Worm (Caenorhabditis elegans) whole organism, L1 larva: ENCODE results near the gene C42D8.9.

Experiments used
- C04F5.9 ChIP-seq: sonication (generic microtip); optimal IDR thresholded peaks from 2 replicates; lab custom pipeline; 2016; ENCODE audit warnings: missing genetic modification characterization, missing compliant biosample characterization
- F16B12.6 ChIP-seq: fragments of 150-350 bp; optimal IDR thresholded peaks from 2 replicates; lab custom pipeline; 2014; ENCODE audit warnings: missing biosample characterization, missing genetic modification characterization
- aha-1 ChIP-seq: fragments of 150-350 bp; optimal IDR thresholded peaks from 2 replicates; lab custom pipeline; 2014; ENCODE audit warnings: missing biosample characterization, missing genetic modification characterization
- alr-1 ChIP-seq: fragments of 200-800 bp; sonication (Bioruptor generic); optimal IDR thresholded peaks from 2 replicates; lab custom pipeline; 2018; ENCODE audit warnings: borderline replicate concordance, mild to moderate bottlenecking, missing genetic modification characterization, missing compliant biosample characterization
- aly-2 ChIP-seq: fragments of 150-350 bp; optimal IDR thresholded peaks from 2 replicates; lab custom pipeline; 2014; ENCODE audit warnings: missing biosample characterization, missing genetic modification characterization
- ceh-8 ChIP-seq: fragments of 200-800 bp; sonication (Bioruptor generic); optimal IDR thresholded peaks from 2 replicates; lab custom pipeline; 2018; ENCODE audit warnings: mild to moderate bottlenecking, missing genetic modification characterization, moderate library complexity, missing compliant biosample characterization
- ceh-88 ChIP-seq: fragments of 200-800 bp; sonication (Bioruptor generic); IDR thresholded peaks from 2 replicates; pipeline ENCODE4 v1.3.6; 2022; ENCODE audit warnings: missing genetic modification characterization, missing compliant biosample characterization
- ces-1 ChIP-seq: fragments of 150-350 bp; optimal IDR thresholded peaks from 2 replicates; lab custom pipeline; 2014; ENCODE audit warnings: missing biosample characterization, missing genetic modification reagents, missing genetic modification characterization
- dpl-1 ChIP-seq, 3 experiments: fragments of 150-350 bp in 2 of 3; sonication (generic microtip) in 1 of 3; optimal IDR thresholded peaks; 2 replicates each; lab custom pipeline; 2014 to 2017; ENCODE audit warnings: missing biosample characterization in 3 of 3, missing genetic modification characterization in 3 of 3, missing genetic modification reagents in 3 of 3
- efl-1 ChIP-seq, 4 experiments: fragments of 150-350 bp; optimal IDR thresholded peaks in 3 of 4; peaks in 1 of 4; 1 replicate in 1 of 4; 2 replicates in 3 of 4; lab custom pipeline; 2014; ENCODE audit warnings: missing biosample characterization in 2 of 4, missing genetic modification characterization in 2 of 4, missing genetic modification reagents in 2 of 4
- efl-3 ChIP-seq: fragments of 200-800 bp; sonication (Bioruptor generic); optimal IDR thresholded peaks from 2 replicates; lab custom pipeline; 2018; ENCODE audit warnings: mild to moderate bottlenecking, missing genetic modification characterization, missing compliant biosample characterization
- egl-13 ChIP-seq: sonication (generic microtip); optimal IDR thresholded peaks from 2 replicates; lab custom pipeline; 2016; ENCODE audit warnings: missing genotype, missing genetic modification reagents, missing genetic modification characterization, missing compliant biosample characterization
- egl-27 ChIP-seq, 2 experiments: fragments of 150-350 bp in 1 of 2; sonication (generic microtip); optimal IDR thresholded peaks; 3 replicates each; lab custom pipeline; 2017 to 2018; ENCODE audit warnings: missing biosample characterization in 2 of 2, missing genetic modification characterization in 2 of 2, missing genetic modification reagents in 2 of 2
- fkh-8 ChIP-seq: sonication (generic microtip); optimal IDR thresholded peaks from 2 replicates; lab custom pipeline; 2016; ENCODE audit warnings: mild to moderate bottlenecking, missing genetic modification characterization, missing compliant biosample characterization
- fos-1 ChIP-seq: fragments of 150-350 bp; optimal IDR thresholded peaks from 2 replicates; lab custom pipeline; 2014; ENCODE audit warnings: missing biosample characterization, missing genetic modification characterization
- hpl-2 ChIP-seq: fragments of 150-350 bp; optimal IDR thresholded peaks from 2 replicates; lab custom pipeline; 2014; ENCODE audit warnings: missing biosample characterization, missing genetic modification reagents, missing genetic modification characterization
- irx-1 ChIP-seq: sonication (generic microtip); optimal IDR thresholded peaks from 2 replicates; lab custom pipeline; 2016; ENCODE audit warnings: missing genetic modification characterization, missing compliant biosample characterization
- jun-1 ChIP-seq: fragments of 150-350 bp; optimal IDR thresholded peaks from 2 replicates; lab custom pipeline; 2014; ENCODE audit warnings: missing biosample characterization, missing genetic modification reagents, missing genetic modification characterization
- lin-14 ChIP-seq: fragments of 200-800 bp; sonication (Bioruptor generic); optimal IDR thresholded peaks from 2 replicates; lab custom pipeline; 2018; ENCODE audit warnings: mild to moderate bottlenecking, missing genetic modification characterization, moderate library complexity, missing compliant biosample characterization
- lin-15B ChIP-seq: fragments of 150-350 bp; sonication (generic microtip); optimal IDR thresholded peaks from 3 replicates; lab custom pipeline; 2014; ENCODE audit warnings: missing biosample characterization, missing genetic modification characterization
- lin-35 ChIP-seq, 2 experiments: fragments of 150-350 bp; optimal IDR thresholded peaks; 2 replicates each; lab custom pipeline; 2014; ENCODE audit warnings: missing biosample characterization in 2 of 2, missing genetic modification characterization in 2 of 2, missing genetic modification reagents in 2 of 2
- lin-39 ChIP-seq: fragments of 150-350 bp; optimal IDR thresholded peaks from 2 replicates; lab custom pipeline; 2014; ENCODE audit warnings: missing biosample characterization, missing genetic modification reagents, missing genetic modification characterization
- lsy-2 ChIP-seq, 2 experiments: fragments of 150-350 bp; optimal IDR thresholded peaks; 2 replicates each; lab custom pipeline; 2014; ENCODE audit warnings: missing biosample characterization in 2 of 2, missing genetic modification characterization in 2 of 2
- mab-9 ChIP-seq: fragments of 200-800 bp; sonication (Bioruptor generic); IDR thresholded peaks from 2 replicates; pipeline ENCODE4 v1.3.6; 2022; ENCODE audit warnings: missing genetic modification reagents, missing genetic modification characterization, missing compliant biosample characterization
- mef-2 ChIP-seq: fragments of 150-350 bp; optimal IDR thresholded peaks from 2 replicates; lab custom pipeline; 2014; ENCODE audit warnings: missing biosample characterization, missing genetic modification characterization
- nhr-11 ChIP-seq: fragments of 150-350 bp; optimal IDR thresholded peaks from 2 replicates; lab custom pipeline; 2014; ENCODE audit warnings: missing biosample characterization, missing genetic modification characterization
- nhr-19 ChIP-seq: fragments of 200-800 bp; sonication (Bioruptor generic); conservative IDR thresholded peaks from 2 replicates; pipeline ENCODE4 v1.3.6; 2022; ENCODE audit warnings: missing genetic modification characterization, missing compliant biosample characterization
- nhr-237 ChIP-seq: fragments of 150-350 bp; optimal IDR thresholded peaks from 2 replicates; lab custom pipeline; 2014; ENCODE audit warnings: missing biosample characterization, missing genetic modification characterization
- nhr-28 ChIP-seq: fragments of 150-350 bp; optimal IDR thresholded peaks from 2 replicates; lab custom pipeline; 2014; ENCODE audit warnings: missing biosample characterization, missing genetic modification characterization
- nhr-71 ChIP-seq: sonication (generic microtip); optimal IDR thresholded peaks from 2 replicates; lab custom pipeline; 2016; ENCODE audit warnings: mild to moderate bottlenecking, missing genetic modification characterization, moderate library complexity, missing compliant biosample characterization
- nhr-77 ChIP-seq: fragments of 150-350 bp; optimal IDR thresholded peaks from 2 replicates; lab custom pipeline; 2014; ENCODE audit warnings: missing biosample characterization, missing genetic modification characterization
- nhr-84 ChIP-seq: sonication (generic microtip); optimal IDR thresholded peaks from 2 replicates; lab custom pipeline; 2017; ENCODE audit warnings: missing biosample characterization, missing genetic modification characterization
- nhr-85 ChIP-seq: sonication (generic microtip); peaks from one replicate; lab custom pipeline; 2016; ENCODE audit warnings: missing genetic modification characterization, inconsistent platforms, missing compliant biosample characterization
- nhr-90 ChIP-seq: sonication (generic microtip); optimal IDR thresholded peaks from 2 replicates; lab custom pipeline; 2016; ENCODE audit warnings: mild to moderate bottlenecking, missing genetic modification characterization, missing compliant biosample characterization; ENCODE audit not compliant: poor library complexity
- pqm-1 ChIP-seq: sonication (generic microtip); optimal IDR thresholded peaks from 3 replicates; lab custom pipeline; 2017; ENCODE audit warnings: missing biosample characterization, missing genetic modification characterization
- rnt-1 ChIP-seq: sonication (generic microtip); optimal IDR thresholded peaks from 2 replicates; lab custom pipeline; 2016; ENCODE audit warnings: mild to moderate bottlenecking, missing genetic modification characterization, moderate library complexity, missing compliant biosample characterization
- sup-37 ChIP-seq: fragments of 200-800 bp; sonication (Bioruptor generic); optimal IDR thresholded peaks from 2 replicates; lab custom pipeline; 2018; ENCODE audit warnings: mild to moderate bottlenecking, missing genetic modification characterization, missing compliant biosample characterization
- swsn-7 ChIP-seq: sonication (generic microtip); optimal IDR thresholded peaks from 2 replicates; lab custom pipeline; 2016; ENCODE audit warnings: missing genetic modification characterization, missing compliant biosample characterization
- tbx-2 ChIP-seq: sonication (generic microtip); optimal IDR thresholded peaks from 2 replicates; lab custom pipeline; 2016; ENCODE audit warnings: missing genetic modification characterization, missing compliant biosample characterization
- tlp-1 ChIP-seq: fragments of 150-350 bp; optimal IDR thresholded peaks from 2 replicates; lab custom pipeline; 2014; ENCODE audit warnings: missing biosample characterization, missing genetic modification characterization
- unc-130 ChIP-seq: fragments of 150-350 bp; optimal IDR thresholded peaks from 2 replicates; lab custom pipeline; 2017; ENCODE audit warnings: missing biosample characterization, missing genetic modification characterization, inconsistent platforms
- unc-30 ChIP-seq: sonication (generic microtip); optimal IDR thresholded peaks from 2 replicates; lab custom pipeline; 2017; ENCODE audit warnings: missing biosample characterization, missing genetic modification characterization
- unc-86 ChIP-seq: sonication (generic microtip); optimal IDR thresholded peaks from 2 replicates; lab custom pipeline; 2016; ENCODE audit warnings: missing genetic modification characterization, missing compliant biosample characterization
- unc-98 ChIP-seq: fragments of 200-800 bp; sonication (Bioruptor generic); IDR thresholded peaks from 2 replicates; pipeline ENCODE4 v1.3.6; 2022; ENCODE audit warnings: missing genetic modification characterization, missing compliant biosample characterization
- vab-15 ChIP-seq: sonication (generic microtip); optimal IDR thresholded peaks from 2 replicates; lab custom pipeline; 2017; ENCODE audit warnings: missing genotype, mild to moderate bottlenecking, missing genetic modification characterization, missing compliant biosample characterization
- xbp-1 ChIP-seq: sonication (generic microtip); optimal IDR thresholded peaks from 2 replicates; lab custom pipeline; 2016; ENCODE audit warnings: missing genetic modification characterization, missing compliant biosample characterization
- zag-1 ChIP-seq: fragments of 150-350 bp; optimal IDR thresholded peaks from 2 replicates; lab custom pipeline; 2014; ENCODE audit warnings: missing biosample characterization, missing genetic modification characterization
- ztf-11 ChIP-seq, 2 experiments: sonication (generic microtip); optimal IDR thresholded peaks; 2 replicates each; lab custom pipeline; 2016 to 2017; ENCODE audit warnings: missing genetic modification characterization in 2 of 2, missing biosample characterization in 1 of 2, missing compliant biosample characterization in 1 of 2
- ztf-4 ChIP-seq: fragments of 150-350 bp; optimal IDR thresholded peaks from 2 replicates; lab custom pipeline; 2014; ENCODE audit warnings: missing biosample characterization, missing genetic modification characterization

The C42D8.9 gene

ce11 chrX:5066570-5066969 is 40.3 kb downstream of the C42D8.9 start:
- TF ChIP-seq mef-2 (no peak), xbp-1 (no peak), unc-86 (tag; lab: Kevin White, UChicago) (no peak), efl-1 (optimal IDR thresholded peaks at IDR 0.05; lab: Kevin White, UChicago) (no peak), efl-1 (GFP tag; optimal IDR thresholded peaks at IDR 0.05 in 1 of 2; lab: Kevin White, UChicago) (peak in 1 of 2 experiments; percentile 79)

DNA sequence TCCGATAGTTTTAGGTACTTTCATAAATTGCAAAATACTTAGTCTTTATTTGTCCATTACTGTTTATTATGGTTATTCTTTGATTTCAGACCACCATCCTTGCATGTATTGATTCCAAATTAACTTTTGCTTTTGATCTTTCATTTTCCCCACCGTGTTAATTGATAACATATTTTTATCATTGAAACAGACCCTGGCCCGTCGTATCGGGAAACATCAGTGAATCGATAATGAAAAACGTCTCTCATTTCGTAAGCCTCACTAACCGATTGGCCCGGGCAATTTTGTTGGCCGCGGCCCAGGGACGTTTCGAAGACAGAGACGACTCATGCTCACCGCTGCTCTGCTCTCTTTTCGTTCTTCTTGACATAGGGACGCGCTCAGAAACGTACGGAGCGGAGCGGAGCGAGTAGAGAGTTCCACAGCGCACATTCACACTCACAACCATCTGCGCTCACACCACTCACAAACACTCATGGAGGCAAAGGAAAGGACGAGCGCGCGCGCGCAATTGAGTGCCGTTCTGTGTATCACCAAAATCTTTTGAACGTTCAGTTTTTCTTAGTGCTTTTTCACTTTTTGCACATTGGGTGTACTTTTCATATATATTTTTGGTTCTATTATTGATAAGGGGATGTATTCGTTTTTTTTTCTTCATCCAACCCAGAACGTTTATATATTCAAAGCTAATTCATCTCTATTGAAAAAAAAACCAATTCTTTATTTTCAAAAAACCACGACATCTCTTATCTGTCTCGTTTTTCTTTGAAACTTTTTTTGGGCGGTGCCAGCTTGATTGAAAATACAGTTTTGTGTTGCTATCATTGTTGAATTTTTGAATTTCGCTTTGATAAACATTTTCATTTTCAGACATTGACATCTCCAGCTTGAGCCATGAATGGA is 42.8 kb downstream of the C42D8.9 start, which contains the start of gene C24H10.2:
TSS of gene C24H10.2 (plus strand) at position 853 of the 903 bp plus-strand sequence.
- TF ChIP-seq fos-1 (tag; lab: Kevin White, UChicago) (no peak), efl-1 (optimal IDR thresholded peaks at IDR 0.05; lab: Kevin White, UChicago) (peak in 1 of 2 experiments; percentile 4), efl-1 (GFP tag; optimal IDR thresholded peaks at IDR 0.05 in 1 of 2; lab: Kevin White, UChicago) (peak in 1 of 2 experiments; percentile 3), unc-130 (no peak), pqm-1 (tag; lab: Kevin White, UChicago) (no peak), zag-1 (tag; lab: Kevin White, UChicago) (no peak), egl-27 (tag; optimal IDR thresholded peaks at IDR 0.05; lab: Kevin White, UChicago) (no peak), aha-1 (tag; lab: Kevin White, UChicago) (no peak), ztf-4 (tag; lab: Kevin White, UChicago) (no peak), nhr-90 (tag; lab: Kevin White, UChicago) (no peak), alr-1 (tag; lab: Kevin White, UChicago) (no peak), nhr-71 (tag; lab: Kevin White, UChicago) (peak; percentile 59), sup-37 (no peak), nhr-11 (no peak), C04F5.9 (tag; lab: Kevin White, UChicago) (no peak), ztf-11 (tag; optimal IDR thresholded peaks at IDR 0.05; lab: Kevin White, UChicago) (no peak), nhr-84 (tag; lab: Kevin White, UChicago) (no peak), F16B12.6 (tag; lab: Kevin White, UChicago) (no peak), lin-14 (GFP tag; lab: Kevin White, UChicago) (peak; percentile 83), swsn-7 (no peak), mef-2 (no peak), ces-1 (no peak), aly-2 (tag; lab: Kevin White, UChicago) (no peak), rnt-1 (peak; percentile 56), efl-3 (GFP tag; lab: Kevin White, UChicago) (no peak), lin-35 (GFP tag; optimal IDR thresholded peaks at IDR 0.05; lab: Kevin White, UChicago) (peak in 1 of 2 experiments; percentile 32), nhr-19 (GFP tag; lab: Robert Waterston, UW) (no peak), unc-30 (tag; lab: Kevin White, UChicago) (no peak), vab-15 (tag; lab: Kevin White, UChicago) (no peak), nhr-77 (tag; lab: Kevin White, UChicago) (peak; percentile 2), xbp-1 (peak; percentile 14), fkh-8 (tag; lab: Kevin White, UChicago) (no peak), lin-15B (tag; lab: Kevin White, UChicago) (no peak), dpl-1 (GFP tag; optimal IDR thresholded peaks at IDR 0.05; lab: Kevin White, UChicago) (peak in 1 of 3 experiments; percentile 20), irx-1 (tag; lab: Kevin White, UChicago) (no peak), ceh-8 (no peak), nhr-237 (tag; lab: Kevin White, UChicago) (no peak), unc-98 (GFP tag; lab: Robert Waterston, UW) (no peak), nhr-28 (tag; lab: Kevin White, UChicago) (no peak), lsy-2 (tag; optimal IDR thresholded peaks at IDR 0.05; lab: Kevin White, UChicago) (peak in 1 of 2 experiments; percentile 48), egl-13 (tag; lab: Kevin White, UChicago) (no peak), mab-9 (no peak), tbx-2 (tag; lab: Kevin White, UChicago) (peak; percentile 1), hpl-2 (GFP tag; lab: Kevin White, UChicago) (no peak), nhr-85 (tag; lab: Kevin White, UChicago) (no peak), jun-1 (tag; lab: Kevin White, UChicago) (peak; percentile 9), ceh-88 (GFP tag; lab: Robert Waterston, UW) (no peak), lin-39 (tag; lab: Kevin White, UChicago) (no peak), tlp-1 (tag; lab: Kevin White, UChicago) (no peak)
